In the genomic region with DNA sequence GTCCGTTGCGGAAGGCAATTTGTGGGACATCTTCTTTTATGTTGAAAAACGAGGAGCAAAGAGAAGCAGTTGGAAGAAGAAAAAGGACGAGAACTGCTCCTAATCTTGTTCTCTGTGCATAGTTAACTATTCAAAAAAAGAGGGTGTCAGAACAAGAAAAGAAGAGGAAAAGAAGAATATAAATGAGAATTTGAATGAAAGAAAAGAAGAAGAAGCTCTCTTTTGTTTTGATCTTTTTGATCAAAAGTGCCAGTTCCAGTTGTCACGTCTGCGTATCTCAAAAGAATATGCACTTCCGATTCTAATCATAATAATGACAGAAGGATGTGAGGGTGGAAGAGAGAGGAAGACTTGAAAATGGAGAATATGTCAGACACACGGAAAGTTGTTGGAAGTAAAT, we compare ENCODE assay signal across 1 worm cellular context.
TF ChIP-seq lines count a peak whose summit lies in the region.

A gene (minus strand): TSS at position 112 of the 400 bp plus-strand sequence.

TF ChIP-seq in whole organism, L1 larva, 84 proteins besides CTCF, POLR2A, EP300 and RAD21 (continued from another document):
- TF ChIP-seq fkh-10 (GFP tag; optimal IDR thresholded peaks at IDR 0.05; lab: Kevin White, UChicago) (peak; percentile 78), ceh-90 (tag; optimal IDR thresholded peaks at IDR 0.05; lab: Kevin White, UChicago) (no peak), alr-1 (tag; optimal IDR thresholded peaks at IDR 0.05; lab: Kevin White, UChicago; ENCODE audit: borderline replicate concordance) (no peak), lin-14 (GFP tag; optimal IDR thresholded peaks at IDR 0.05; lab: Kevin White, UChicago) (peak; percentile 79), rnt-1 (tag; optimal IDR thresholded peaks at IDR 0.05; lab: Kevin White, UChicago) (no peak), swsn-7 (tag; optimal IDR thresholded peaks at IDR 0.05; lab: Kevin White, UChicago) (no peak), unc-86 (tag; optimal IDR thresholded peaks at IDR 0.05; lab: Kevin White, UChicago) (peak; percentile 41), C16A3.4 (tag; optimal IDR thresholded peaks at IDR 0.05; lab: Kevin White, UChicago) (no peak), lin-13 (GFP tag; optimal IDR thresholded peaks at IDR 0.05; lab: Kevin White, UChicago) (no peak), mep-1 (tag; optimal IDR thresholded peaks at IDR 0.05; lab: Kevin White, UChicago) (no peak), efl-1 (optimal IDR thresholded peaks at IDR 0.05; lab: Kevin White, UChicago) (no peak), efl-1 (GFP tag; optimal IDR thresholded peaks at IDR 0.05 in 1 of 2; lab: Kevin White, UChicago) (no peak), sox-4 (tag; optimal IDR thresholded peaks at IDR 0.05; lab: Kevin White, UChicago) (no peak)
